Fruit fly (Drosophila melanogaster): Measurements from ENCODE around the gene Vha100-1.

Vha100-1 gene

DNA sequence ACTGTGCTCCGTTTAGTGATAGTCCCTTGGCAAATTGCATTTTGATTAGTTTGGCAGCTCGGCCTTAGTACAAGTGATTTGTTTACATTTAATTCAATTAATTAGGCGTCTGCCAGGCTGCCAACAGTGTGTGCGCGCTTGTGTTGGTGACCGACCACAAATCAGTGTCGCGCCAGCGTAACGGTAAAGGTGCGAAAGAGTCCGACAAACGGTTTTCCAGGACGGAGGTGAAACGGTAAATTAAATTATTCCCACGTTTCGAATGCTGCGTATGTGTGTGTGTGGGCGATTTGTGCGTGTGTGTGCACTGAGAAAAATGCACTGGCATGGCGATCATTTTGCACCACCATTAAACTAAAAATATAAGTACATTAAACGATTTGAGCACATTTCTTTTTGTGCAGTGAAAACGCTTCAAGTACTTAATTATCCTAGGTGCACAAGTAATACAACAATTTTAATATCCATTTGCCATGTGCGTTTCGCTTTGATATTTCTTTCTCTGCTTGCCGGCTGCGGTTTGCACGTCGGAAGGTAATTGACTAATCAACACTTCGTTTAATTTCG lies 8.1 kb downstream of the Vha100-1 start (continued):
- TF ChIP-seq CG14050 (GFP tag; IDR thresholded peaks at IDR 0.05) (no peak), dysf (GFP tag; IDR thresholded peaks at IDR 0.05) (peak; percentile 29; the same call in 1 of the 3 replicates), HHEX (GFP tag; optimal IDR thresholded peaks at IDR 0.05) (no peak), ssp (GFP tag; IDR thresholded peaks at IDR 0.05) (no peak), danr (GFP tag; IDR thresholded peaks at IDR 0.05) (no peak), Gug (GFP tag; IDR thresholded peaks at IDR 0.05) (peak; percentile 36; the same call in 1 of the 4 replicates), slbo (GFP tag; IDR thresholded peaks at IDR 0.05) (peak; percentile 61; the same call in 1 of the 2 replicates), esg (GFP tag; conservative IDR thresholded peaks at IDR 0.05) (no peak), CG4617 (GFP tag; optimal IDR thresholded peaks at IDR 0.05; ENCODE audit: borderline replicate concordance) (no peak), CG10979 (tag; optimal IDR thresholded peaks at IDR 0.05) (no peak), CG6683 (GFP tag; optimal IDR thresholded peaks at IDR 0.05) (no peak), lilli (GFP tag; optimal IDR thresholded peaks at IDR 0.05) (peak; percentile 9), CG12769 (tag; optimal IDR thresholded peaks at IDR 0.05) (no peak), Hsf (GFP tag; optimal IDR thresholded peaks at IDR 0.05) (peak; percentile 38), CG4854 (GFP tag; optimal IDR thresholded peaks at IDR 0.05) (no peak), CG9932 (GFP tag; IDR thresholded peaks at IDR 0.05) (peak; percentile 49), trh (GFP tag; optimal IDR thresholded peaks at IDR 0.05) (no peak), CG15269 (tag; optimal IDR thresholded peaks at IDR 0.05) (peak; percentile 38), fd3F (GFP tag; optimal IDR thresholded peaks at IDR 0.05) (peak; percentile 26), lab (GFP tag; optimal IDR thresholded peaks at IDR 0.05) (peak; percentile 4), fd96Cb (tag; optimal IDR thresholded peaks at IDR 0.05) (peak; percentile 4), dpn (GFP tag; optimal IDR thresholded peaks at IDR 0.05) (peak in 1 of 2 experiments; percentile 4), CG12071 (GFP tag; optimal IDR thresholded peaks at IDR 0.05) (no peak), klu (GFP tag; IDR thresholded peaks at IDR 0.05) (no peak), CG8290 (GFP tag; optimal IDR thresholded peaks at IDR 0.05) (no peak), CG8290 (tag; optimal IDR thresholded peaks at IDR 0.05) (no peak), CG15514 (GFP tag; optimal IDR thresholded peaks at IDR 0.05) (no peak), CG14014 (GFP tag; IDR thresholded peaks at IDR 0.05) (peak; percentile 45; the same call in 1 of the 2 replicates), zen (tag; optimal IDR thresholded peaks at IDR 0.05) (peak; percentile 3), bcd (GFP tag; optimal IDR thresholded peaks at IDR 0.05) (no peak), bab2 (GFP tag; optimal IDR thresholded peaks at IDR 0.05) (peak; percentile 20), Hmr (GFP tag; optimal IDR thresholded peaks at IDR 0.05) (no peak), cg (GFP tag; optimal IDR thresholded peaks at IDR 0.05) (peak; percentile 6), so (GFP tag; IDR thresholded peaks at IDR 0.05) (no peak), CG9817 (tag; optimal IDR thresholded peaks at IDR 0.05) (no peak), Rfx (GFP tag; IDR thresholded peaks at IDR 0.05) (peak; percentile 51), CG2678 (tag; optimal IDR thresholded peaks at IDR 0.05) (no peak), GATAe (GFP tag; conservative IDR thresholded peaks at IDR 0.05) (no peak), Lim3 (GFP tag; IDR thresholded peaks at IDR 0.05) (no peak), C15 (GFP tag; IDR thresholded peaks at IDR 0.05) (no peak), CG32772 (GFP tag; IDR thresholded peaks at IDR 0.05) (0 out of 2 replicates have a peak, but pooled peaks have one; percentile 23), CG17359 (tag; optimal IDR thresholded peaks at IDR 0.05) (peak; percentile 13), CG11695 (GFP tag; IDR thresholded peaks at IDR 0.05) (0 out of 3 replicates have a peak, but pooled peaks have one; percentile 19), vvl (GFP tag; IDR thresholded peaks at IDR 0.05) (peak; percentile 18; the same call in 1 of the 2 replicates), Rx (GFP tag; IDR thresholded peaks at IDR 0.05) (no peak), sens (GFP tag) (peak; percentile 76), dati (GFP tag; IDR thresholded peaks at IDR 0.05) (no peak), Xbp1 (GFP tag; optimal IDR thresholded peaks at IDR 0.05) (peak; percentile 19), ken (GFP tag; IDR thresholded peaks at IDR 0.05) (no peak), seq (GFP tag; IDR thresholded peaks at IDR 0.05) (0 out of 2 replicates have a peak, but pooled peaks have one; percentile 39), Usf (GFP tag; optimal IDR thresholded peaks at IDR 0.05) (no peak)
